Fruit fly (Drosophila melanogaster): ENCODE measurements around the gene Cp15.

DNA sequence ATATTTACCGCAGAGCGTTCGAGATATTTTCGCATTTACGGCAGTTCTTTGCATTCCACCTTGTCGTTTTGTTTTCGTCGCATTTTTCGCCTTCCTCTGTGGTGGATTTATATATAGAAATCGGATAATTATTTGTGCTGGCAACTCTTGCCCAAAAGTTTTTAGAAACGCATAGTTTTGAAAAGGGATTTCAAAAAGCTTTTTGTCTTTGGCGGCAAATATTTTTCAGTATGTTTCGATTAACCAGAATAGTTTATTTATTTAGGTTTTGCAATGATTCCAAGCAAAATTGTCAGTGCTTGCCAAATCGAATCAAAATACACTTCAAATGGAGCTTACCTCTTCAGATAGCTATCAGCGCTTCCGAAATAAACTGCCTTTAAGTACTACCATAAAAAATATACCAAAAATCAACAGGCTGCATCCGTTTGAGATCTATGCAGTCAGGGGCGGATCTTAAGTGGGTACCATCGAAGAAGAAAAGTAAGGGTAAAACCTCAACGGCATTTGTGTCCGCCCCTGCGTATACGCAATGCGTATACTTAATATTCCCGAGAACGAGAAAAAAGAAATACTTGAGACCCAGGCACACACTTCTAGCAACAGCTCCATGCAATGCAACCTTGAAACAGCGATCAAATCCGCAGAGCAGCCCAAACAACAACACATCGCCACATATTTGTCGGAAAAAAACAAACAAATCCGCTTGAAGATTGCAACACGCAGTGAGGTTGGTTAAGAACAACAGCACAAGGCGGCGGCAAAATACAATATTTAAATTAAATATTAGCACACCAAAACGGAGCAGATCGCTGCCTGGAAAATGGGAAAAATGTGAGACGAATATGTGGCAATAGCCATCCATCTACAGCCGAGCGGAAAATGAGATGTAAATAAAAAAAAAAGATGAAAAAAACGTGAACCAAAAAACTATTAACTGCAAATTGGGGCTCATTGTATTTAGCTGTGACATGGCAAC lies 21.7 kb downstream of the Cp15 start, which contains the start of gene CG13306:
- TF ChIP-seq CG8478 (optimal IDR thresholded peaks at IDR 0.05), result no peak
- TF ChIP-seq usp (GFP tag; optimal IDR thresholded peaks at IDR 0.05), result no peak
- no peak for TF ChIP-seq pan (optimal IDR thresholded peaks at IDR 0.05)

Measured in whole organism.